Fruit fly (Drosophila melanogaster) whole organism, embryonic: ENCODE results near the gene CG13896.
A peak's percentile ranks its signal among the peaks of the same experiment; 100 is the strongest.

ENCODE experiments used
- Asciz ChIP-seq: fragments of 200-800 bp; sonication (Bioruptor generic); optimal IDR thresholded peaks from 2 replicates; lab custom pipeline; 2017; ENCODE audit warnings: missing biosample characterization, mild to moderate bottlenecking, missing genetic modification characterization, missing genetic modification reagents
- CG10543 ChIP-seq: fragments of 200-800 bp; sonication (Bioruptor generic); optimal IDR thresholded peaks from 3 replicates; lab custom pipeline; 2017; ENCODE audit warnings: missing biosample characterization, mild to moderate bottlenecking, missing genetic modification characterization, moderate library complexity
- CG10654 ChIP-seq: fragments of 200-800 bp; sonication (Bioruptor generic); optimal IDR thresholded peaks from 2 replicates; lab custom pipeline; 2016; ENCODE audit warnings: missing biosample characterization, missing genetic modification characterization
- CG11093 ChIP-seq: fragments of 200-800 bp; sonication (Bioruptor generic); IDR thresholded peaks from 3 replicates; pipeline ENCODE4 v1.3.6; 2022; ENCODE audit warnings: missing biosample characterization, missing genetic modification characterization
- CG11695 ChIP-seq: fragments of 200-800 bp; sonication (Bioruptor generic); IDR thresholded peaks from 3 replicates; pipeline ENCODE4 v1.3.6; 2022; ENCODE audit warnings: missing biosample characterization, missing genetic modification characterization
- CG11696 ChIP-seq: fragments of 200-800 bp; sonication (Bioruptor generic); IDR thresholded peaks from 2 replicates; pipeline ENCODE4 v1.3.6; 2022; ENCODE audit warnings: missing biosample characterization, missing genetic modification characterization
- CG12236 ChIP-seq: fragments of 200-800 bp; sonication (Bioruptor generic); optimal IDR thresholded peaks from 2 replicates; lab custom pipeline; 2016; ENCODE audit warnings: missing biosample characterization, missing genetic modification characterization
- CG12659 ChIP-seq: fragments of 200-800 bp; sonication (Bioruptor generic); optimal IDR thresholded peaks from 3 replicates; lab custom pipeline; 2017; ENCODE audit warnings: mild to moderate bottlenecking, missing biosample characterization, missing genetic modification reagents, missing genetic modification characterization
- CG13296 ChIP-seq: fragments of 200-800 bp; sonication (Bioruptor generic); optimal IDR thresholded peaks from 3 replicates; lab custom pipeline; 2018; ENCODE audit warnings: missing biosample characterization, mild to moderate bottlenecking, missing genetic modification characterization
- CG14050 ChIP-seq: fragments of 200-800 bp; sonication (Bioruptor generic); IDR thresholded peaks from 3 replicates; pipeline ENCODE4 v1.3.6; 2022; ENCODE audit warnings: missing biosample characterization, missing genetic modification characterization
- CG17359 ChIP-seq: fragments of 200-800 bp; sonication (Bioruptor generic); optimal IDR thresholded peaks from 3 replicates; lab custom pipeline; 2018; ENCODE audit warnings: missing biosample characterization, mild to moderate bottlenecking, missing genetic modification characterization, moderate library complexity
- CG18599 ChIP-seq: fragments of 200-800 bp; sonication (Bioruptor generic); optimal IDR thresholded peaks from 3 replicates; lab custom pipeline; 2017; ENCODE audit warnings: missing biosample characterization, missing genetic modification characterization, mild to moderate bottlenecking, moderate library complexity, missing genetic modification reagents
- CG2199 ChIP-seq: fragments of 200-800 bp; sonication (Bioruptor generic); IDR thresholded peaks from 3 replicates; pipeline ENCODE4 v1.3.6; 2022; ENCODE audit warnings: missing biosample characterization, missing genetic modification characterization
- CG31224 ChIP-seq: fragments of 200-800 bp; sonication (Bioruptor generic); IDR thresholded peaks from 2 replicates; pipeline ENCODE4 v1.3.6; 2022; ENCODE audit warnings: missing biosample characterization, missing genetic modification characterization
- CG6683 ChIP-seq: fragments of 200-800 bp; sonication (Bioruptor generic); optimal IDR thresholded peaks from 2 replicates; lab custom pipeline; 2017; ENCODE audit warnings: missing biosample characterization, mild to moderate bottlenecking, missing genetic modification characterization, missing genetic modification reagents
- CG7372 ChIP-seq: fragments of 200-800 bp; sonication (Bioruptor generic); IDR thresholded peaks from 2 replicates; pipeline ENCODE4 v1.3.6; 2022; ENCODE audit warnings: missing biosample characterization, missing genetic modification characterization
- CG7963 ChIP-seq: fragments of 200-800 bp; sonication (Bioruptor generic); IDR thresholded peaks from 3 replicates; pipeline ENCODE4 v1.3.6; 2022; ENCODE audit warnings: missing biosample characterization, missing genetic modification characterization; ENCODE audit not compliant: partially characterized antibody
- CG8388 ChIP-seq: fragments of 200-800 bp; sonication (Bioruptor generic); optimal IDR thresholded peaks from 2 replicates; lab custom pipeline; 2019; ENCODE audit warnings: missing biosample characterization, mild to moderate bottlenecking, missing genetic modification characterization, moderate library complexity
- CG8944 ChIP-seq: fragments of 200-800 bp; sonication (Bioruptor generic); optimal IDR thresholded peaks from 3 replicates; lab custom pipeline; 2016; ENCODE audit warnings: missing biosample characterization, missing genetic modification characterization
- CG9437 ChIP-seq: fragments of 200-800 bp; sonication (Bioruptor generic); optimal IDR thresholded peaks from 2 replicates; lab custom pipeline; 2018; ENCODE audit warnings: missing biosample characterization, mild to moderate bottlenecking, missing genetic modification characterization
- CG9609 ChIP-seq: fragments of 200-800 bp; sonication (Bioruptor generic); optimal IDR thresholded peaks from 3 replicates; lab custom pipeline; 2016; ENCODE audit warnings: missing biosample characterization, missing genetic modification characterization
- CHES-1-like ChIP-seq: fragments of 200-800 bp; sonication (Bioruptor generic); optimal IDR thresholded peaks from 2 replicates; lab custom pipeline; 2016; ENCODE audit warnings: missing biosample characterization, missing genetic modification characterization
- CkIIα-i1 ChIP-seq: fragments of 200-800 bp; sonication (Bioruptor generic); IDR thresholded peaks from 2 replicates; pipeline ENCODE4 v1.3.6; 2022; ENCODE audit warnings: missing biosample characterization, missing genetic modification characterization
- Dek ChIP-seq: fragments of 200-800 bp; sonication (Bioruptor generic); optimal IDR thresholded peaks from 3 replicates; lab custom pipeline; 2019; ENCODE audit warnings: missing biosample characterization, mild to moderate bottlenecking, missing genetic modification characterization, moderate library complexity
- E2f2 ChIP-seq: fragments of 200-800 bp; sonication (Bioruptor generic); IDR thresholded peaks from 2 replicates; pipeline ENCODE4 v1.3.6; 2022; ENCODE audit warnings: missing biosample characterization, missing genetic modification characterization
- Gug ChIP-seq: fragments of 200-800 bp; sonication (Bioruptor generic); IDR thresholded peaks from 4 replicates; pipeline ENCODE4 v1.3.6; 2022; ENCODE audit warnings: missing biosample characterization, missing genetic modification characterization
- Hey ChIP-seq: fragments of 200-800 bp; sonication (Bioruptor generic); optimal IDR thresholded peaks from 3 replicates; lab custom pipeline; 2018; ENCODE audit warnings: missing biosample characterization, mild to moderate bottlenecking, missing genetic modification characterization
- Optix ChIP-seq: fragments of 200-800 bp; sonication (Bioruptor generic); IDR thresholded peaks from 3 replicates; pipeline ENCODE4 v1.3.6; 2022; ENCODE audit warnings: missing biosample characterization, missing genetic modification characterization
- Six4 ChIP-seq: fragments of 200-800 bp; sonication (Bioruptor generic); optimal IDR thresholded peaks from 2 replicates; lab custom pipeline; 2016; ENCODE audit warnings: missing biosample characterization, missing genetic modification characterization
- Sry-β ChIP-seq: fragments of 200-800 bp; sonication (Bioruptor generic); optimal IDR thresholded peaks from 2 replicates; lab custom pipeline; 2018; ENCODE audit warnings: missing biosample characterization, mild to moderate bottlenecking, missing genetic modification characterization, moderate library complexity
- cg ChIP-seq: fragments of 200-800 bp; sonication (Bioruptor generic); optimal IDR thresholded peaks from 3 replicates; lab custom pipeline; 2019; ENCODE audit warnings: missing biosample characterization, mild to moderate bottlenecking, missing genetic modification characterization, moderate library complexity
- disco-r ChIP-seq: fragments of 200-800 bp; sonication (Bioruptor generic); optimal IDR thresholded peaks from 2 replicates; lab custom pipeline; 2016; ENCODE audit warnings: missing biosample characterization, missing genetic modification characterization
- dm ChIP-seq: fragments of 200-800 bp; sonication (Bioruptor generic); optimal IDR thresholded peaks from 3 replicates; lab custom pipeline; 2016; ENCODE audit warnings: missing biosample characterization, missing genetic modification characterization
- eve ChIP-seq, 2 experiments: fragments of >200 bp; optimal IDR thresholded peaks; 2 replicates each; lab custom pipeline; 2017; ENCODE audit warnings: missing biosample characterization in 2 of 2, missing genetic modification characterization in 2 of 2
- gfzf ChIP-seq: fragments of 200-800 bp; sonication (Bioruptor generic); optimal IDR thresholded peaks from 2 replicates; lab custom pipeline; 2016; ENCODE audit warnings: missing biosample characterization, mild to moderate bottlenecking, missing genetic modification characterization, moderate library complexity
- hbn ChIP-seq: fragments of 200-800 bp; sonication (Bioruptor generic); IDR thresholded peaks from 2 replicates; pipeline ENCODE4 v1.3.6; 2022; ENCODE audit warnings: missing biosample characterization, missing genetic modification characterization; ENCODE audit not compliant: partially characterized antibody
- mirr ChIP-seq: fragments of 200-800 bp; sonication (Bioruptor generic); optimal IDR thresholded peaks from 3 replicates; lab custom pipeline; 2018; ENCODE audit warnings: missing biosample characterization, mild to moderate bottlenecking, missing genetic modification characterization
- nau ChIP-seq: fragments of 200-800 bp; sonication (Bioruptor generic); optimal IDR thresholded peaks from 3 replicates; lab custom pipeline; 2017; ENCODE audit warnings: missing biosample characterization, mild to moderate bottlenecking, missing genetic modification characterization, missing genetic modification reagents
- nmo ChIP-seq: fragments of 200-800 bp; sonication (Bioruptor generic); optimal IDR thresholded peaks from 2 replicates; lab custom pipeline; 2018; ENCODE audit warnings: missing biosample characterization, mild to moderate bottlenecking, missing genetic modification characterization, moderate library complexity
- pnt ChIP-seq: fragments of 200-800 bp; sonication (Bioruptor generic); optimal IDR thresholded peaks from 3 replicates; lab custom pipeline; 2016; ENCODE audit warnings: missing biosample characterization, missing genetic modification characterization
- rib ChIP-seq: fragments of 200-800 bp; sonication (Bioruptor generic); IDR thresholded peaks from 2 replicates; pipeline ENCODE4 v1.3.6; 2022; ENCODE audit warnings: missing biosample characterization, missing genetic modification characterization
- run ChIP-seq: fragments of 200-800 bp; sonication (Bioruptor generic); optimal IDR thresholded peaks from 3 replicates; lab custom pipeline; 2018; ENCODE audit warnings: missing biosample characterization, mild to moderate bottlenecking, missing genetic modification characterization
- shn ChIP-seq: fragments of 200-800 bp; sonication (Bioruptor generic); optimal IDR thresholded peaks from 3 replicates; lab custom pipeline; 2016; ENCODE audit warnings: missing biosample characterization, missing genetic modification characterization
- slou ChIP-seq: fragments of 200-800 bp; sonication (Bioruptor generic); optimal IDR thresholded peaks from 3 replicates; lab custom pipeline; 2016; ENCODE audit warnings: missing biosample characterization, missing genetic modification characterization
- tap ChIP-seq: fragments of 200-800 bp; optimal IDR thresholded peaks from 3 replicates; lab custom pipeline; 2019; ENCODE audit warnings: missing biosample characterization, mild to moderate bottlenecking, missing genetic modification characterization, moderate library complexity
- ttk ChIP-seq: fragments of 200-800 bp; sonication (Bioruptor generic); IDR thresholded peaks from 2 replicates; pipeline ENCODE4 v2.1.2; 2022; ENCODE audit warnings: missing biosample characterization, missing genetic modification characterization
- tx ChIP-seq: fragments of 200-800 bp; sonication (Bioruptor generic); optimal IDR thresholded peaks from 2 replicates; lab custom pipeline; 2016; ENCODE audit warnings: missing biosample characterization, missing genetic modification characterization
- usp ChIP-seq: fragments of >200 bp; optimal IDR thresholded peaks from 2 replicates; lab custom pipeline; 2017; ENCODE audit warnings: missing biosample characterization, missing genetic modification characterization
- wek ChIP-seq: fragments of 200-800 bp; sonication (Bioruptor generic); optimal IDR thresholded peaks from 3 replicates; lab custom pipeline; 2018; ENCODE audit warnings: missing biosample characterization, mild to moderate bottlenecking, missing genetic modification characterization, moderate library complexity
- yki ChIP-seq: fragments of >200 bp; optimal IDR thresholded peaks from 3 replicates; lab custom pipeline; 2018

The CG13896 gene

DNA sequence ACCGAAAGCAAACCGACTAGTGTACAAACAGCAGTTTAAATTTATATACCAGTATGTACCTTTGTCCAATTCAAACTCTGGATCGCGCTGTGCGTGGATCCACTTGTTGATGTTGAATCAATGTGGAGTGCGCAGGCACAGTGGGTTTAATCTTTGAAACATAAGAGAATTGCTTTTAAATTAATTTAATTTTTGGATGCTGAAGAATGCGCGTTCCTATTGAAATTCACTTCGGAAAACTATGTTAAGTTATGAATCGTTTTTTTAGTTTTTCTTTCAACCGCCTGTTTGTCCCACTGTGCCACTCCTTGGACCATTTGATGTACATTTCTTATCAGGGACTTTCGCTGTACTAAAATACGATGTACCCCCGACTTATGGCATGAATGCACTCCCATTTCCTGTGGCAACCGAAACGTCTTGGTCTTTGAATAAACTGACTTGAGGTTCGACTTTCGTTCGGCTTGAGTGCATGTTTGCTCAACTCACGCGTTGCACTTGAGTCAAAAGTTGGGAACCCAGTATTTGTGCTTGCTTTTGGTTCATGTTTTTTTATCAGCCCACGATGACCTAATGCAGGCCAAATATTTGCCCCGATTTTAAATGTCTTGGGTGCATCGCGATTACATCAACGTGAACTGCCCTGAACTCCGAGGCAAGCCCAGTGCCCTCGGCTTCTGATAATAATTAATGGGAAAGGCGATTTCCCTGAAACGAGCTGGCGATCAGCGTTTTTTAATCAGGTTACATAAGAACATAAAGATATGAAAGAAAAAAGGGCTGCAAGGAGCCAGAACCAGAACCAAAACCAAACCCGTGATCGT, 13.1 kb upstream of the CG13896 start (continued):
- TF ChIP-seq dm (peak; percentile 90), yki (lab: Kevin White, UChicago) (no peak), Six4 (GFP tag; lab: Kevin White, UChicago) (peak; percentile 95), run (tag; lab: Kevin White, UChicago) (peak; percentile 83), CG18599 (GFP tag; lab: Kevin White, UChicago) (peak; percentile 78), ttk (GFP tag; lab: Robert Waterston, UW) (peak; percentile 89), CG13296 (GFP tag; lab: Kevin White, UChicago) (no peak), cg (GFP tag; lab: Kevin White, UChicago) (no peak), mirr (no peak), Asciz (GFP tag; lab: Kevin White, UChicago) (peak; percentile 93), CG7372 (peak; percentile 77), Sry-β (peak; percentile 73), slou (GFP tag; lab: Kevin White, UChicago) (peak; percentile 88), CG17359 (tag; lab: Kevin White, UChicago) (peak; percentile 92), CG8388 (GFP tag; lab: Kevin White, UChicago) (peak; percentile 97), Gug (GFP tag; lab: Robert Waterston, UW) (peak; percentile 84), CG31224 (GFP tag; lab: Robert Waterston, UW) (peak; percentile 79), Optix (peak; percentile 95), CkIIα-i1 (GFP tag; lab: Robert Waterston, UW) (peak; percentile 45; the same call in 1 of the 2 replicates), CG10543 (GFP tag; lab: Kevin White, UChicago) (peak; percentile 54), rib (GFP tag; lab: Robert Waterston, UW) (no peak), shn (GFP tag; lab: Kevin White, UChicago) (peak; percentile 87), CG7963 (GFP tag; lab: Robert Waterston, UW) (no peak), CG8944 (GFP tag; lab: Kevin White, UChicago) (peak; percentile 89), CG2199 (GFP tag; lab: Robert Waterston, UW) (peak; percentile 97), Dek (peak; percentile 53), CG11695 (GFP tag; lab: Robert Waterston, UW) (peak; percentile 91), CG6683 (GFP tag; lab: Kevin White, UChicago) (peak; percentile 62), CHES-1-like (GFP tag; lab: Kevin White, UChicago) (peak; percentile 90), CG9437 (GFP tag; lab: Kevin White, UChicago) (peak; percentile 80), pnt (GFP tag; lab: Kevin White, UChicago) (peak; percentile 95), eve (GFP tag; optimal IDR thresholded peaks at IDR 0.05; lab: Kevin White, UChicago) (peak in 1 of 2 experiments; percentile 96), CG14050 (peak; percentile 87), hbn (no peak), CG11696 (GFP tag; lab: Robert Waterston, UW) (peak; percentile 88), tx (GFP tag; lab: Kevin White, UChicago) (peak; percentile 82), CG10654 (GFP tag; lab: Kevin White, UChicago) (peak; percentile 87), usp (GFP tag; lab: Kevin White, UChicago) (no peak), CG9609 (peak; percentile 87), wek (GFP tag; lab: Kevin White, UChicago) (peak; percentile 84), CG11093 (GFP tag; lab: Robert Waterston, UW) (peak; percentile 87), Hey (tag; lab: Kevin White, UChicago) (peak; percentile 23), gfzf (GFP tag; lab: Kevin White, UChicago) (no peak), nau (GFP tag; lab: Kevin White, UChicago) (peak; percentile 89), tap (peak; percentile 85), E2f2 (GFP tag; lab: Robert Waterston, UW) (peak; percentile 71), nmo (GFP tag; lab: Kevin White, UChicago) (peak; percentile 95), disco-r (GFP tag; lab: Kevin White, UChicago) (peak; percentile 86), CG12659 (GFP tag; lab: Kevin White, UChicago) (peak; percentile 86), CG12236 (GFP tag; lab: Kevin White, UChicago) (peak; percentile 95)
